Worm (Caenorhabditis elegans) whole organism, mixed stage, embryonic: ENCODE measurements around the gene prde-1.

Experiments used
- ces-1 ChIP-seq: fragments of 150-350 bp; optimal IDR thresholded peaks from 2 replicates; lab custom pipeline; 2014; ENCODE audit warnings: missing biosample characterization, missing genetic modification reagents, missing genetic modification characterization
- elt-3 ChIP-seq: fragments of 150-350 bp; optimal IDR thresholded peaks from 2 replicates; lab custom pipeline; 2014; ENCODE audit warnings: missing biosample characterization, missing genetic modification characterization
- lin-13 ChIP-seq: fragments of 150-350 bp; optimal IDR thresholded peaks from 2 replicates; lab custom pipeline; 2014; ENCODE audit warnings: missing biosample characterization, missing genetic modification characterization
- lin-32 ChIP-seq: fragments of 200-800 bp; sonication (Bioruptor generic); optimal IDR thresholded peaks from 2 replicates; lab custom pipeline; 2018; ENCODE audit warnings: mild to moderate bottlenecking, missing genetic modification characterization, missing compliant biosample characterization
- lsy-2 ChIP-seq: fragments of 150-350 bp; optimal IDR thresholded peaks from 2 replicates; lab custom pipeline; 2014; ENCODE audit warnings: missing biosample characterization, missing genetic modification characterization
- nhr-237 ChIP-seq: fragments of 150-350 bp; optimal IDR thresholded peaks from 2 replicates; lab custom pipeline; 2014; ENCODE audit warnings: missing biosample characterization, missing genetic modification characterization
- nhr-76 ChIP-seq: sonication (generic microtip); optimal IDR thresholded peaks from 2 replicates; lab custom pipeline; 2017; ENCODE audit warnings: missing biosample characterization, missing genetic modification characterization
- tbx-8 ChIP-seq: fragments of 200-800 bp; sonication (Bioruptor generic); optimal IDR thresholded peaks from 2 replicates; lab custom pipeline; 2018; ENCODE audit warnings: mild to moderate bottlenecking, missing genetic modification characterization, moderate library complexity, missing compliant biosample characterization
- zip-8 ChIP-seq: fragments of 150-350 bp; optimal IDR thresholded peaks from 2 replicates; lab custom pipeline; 2014; ENCODE audit warnings: missing biosample characterization, missing genetic modification characterization
- ztf-11 ChIP-seq: fragments of 150-350 bp; optimal IDR thresholded peaks from 2 replicates; lab custom pipeline; 2014; ENCODE audit warnings: missing biosample characterization, missing genetic modification characterization

- TF ChIP-seq tbx-8 (GFP tag; lab: Kevin White, UChicago) (no peak), nhr-76 (tag; lab: Kevin White, UChicago) (no peak), lin-13 (tag; lab: Kevin White, UChicago) (no peak), zip-8 (tag; lab: Kevin White, UChicago) (no peak), lsy-2 (tag; lab: Kevin White, UChicago) (no peak), ztf-11 (no peak), nhr-237 (no peak), ces-1 (GFP tag; lab: Kevin White, UChicago) (no peak), lin-32 (GFP tag; lab: Kevin White, UChicago) (no peak), elt-3 (tag; lab: Kevin White, UChicago) (no peak)
Observed at ce11 chrV:15495169-15495568, 42.9 kb upstream of the prde-1 start, which contains the start of gene srh-219.
